Fruit fly (Drosophila melanogaster) whole organism, prepupa: ENCODE data around the gene CG9166.
A peak's percentile ranks its signal among the peaks of the same experiment; 100 is the strongest.

ENCODE experiments used
- Blimp-1 ChIP-seq: fragments of 200-800 bp; sonication (Bioruptor generic); optimal IDR thresholded peaks from 3 replicates; lab custom pipeline; 2017; ENCODE audit warnings: missing biosample characterization, missing genetic modification characterization, mild to moderate bottlenecking, moderate library complexity, missing genetic modification reagents
- CG10631 ChIP-seq: fragments of 200-800 bp; sonication (Bioruptor generic); optimal IDR thresholded peaks from 2 replicates; lab custom pipeline; 2016; ENCODE audit warnings: missing biosample characterization, missing genetic modification characterization
- CG10669 ChIP-seq: fragments of 200-800 bp; sonication (Bioruptor generic); optimal IDR thresholded peaks from 3 replicates; lab custom pipeline; 2018; ENCODE audit warnings: missing biosample characterization, mild to moderate bottlenecking, missing genetic modification characterization, moderate library complexity
- CG11762 ChIP-seq: fragments of 200-800 bp; sonication (Bioruptor generic); optimal IDR thresholded peaks from 3 replicates; lab custom pipeline; 2016; ENCODE audit warnings: missing biosample characterization, missing genetic modification characterization; ENCODE audit not compliant: insufficient read depth
- CG15336 ChIP-seq: fragments of 200-800 bp; sonication (Bioruptor generic); IDR thresholded peaks from 2 replicates; pipeline ENCODE4 v1.3.6; 2022; ENCODE audit warnings: missing biosample characterization, missing genetic modification characterization
- CG1621 ChIP-seq: fragments of 200-800 bp; sonication (Bioruptor generic); optimal IDR thresholded peaks from 3 replicates; lab custom pipeline; 2018; ENCODE audit warnings: missing biosample characterization, mild to moderate bottlenecking, missing genetic modification characterization
- CG31627 ChIP-seq: fragments of 200-800 bp; sonication (Bioruptor generic); optimal IDR thresholded peaks from 3 replicates; lab custom pipeline; 2016; ENCODE audit warnings: missing biosample characterization, missing genetic modification characterization
- CG32006 ChIP-seq: fragments of 200-800 bp; sonication (Bioruptor generic); optimal IDR thresholded peaks from 3 replicates; lab custom pipeline; 2017; ENCODE audit warnings: missing biosample characterization, mild to moderate bottlenecking, missing genetic modification characterization
- CG3919 ChIP-seq: fragments of 200-800 bp; sonication (Bioruptor generic); optimal IDR thresholded peaks from 3 replicates; lab custom pipeline; 2016; ENCODE audit warnings: missing biosample characterization, missing genetic modification characterization
- CG6163 ChIP-seq: fragments of 200-800 bp; sonication (Bioruptor generic); IDR thresholded peaks from 3 replicates; pipeline ENCODE4 v1.3.6; 2022; ENCODE audit warnings: missing biosample characterization, missing genetic modification characterization
- CG6276 ChIP-seq: fragments of 200-800 bp; sonication (Bioruptor generic); optimal IDR thresholded peaks from 2 replicates; lab custom pipeline; 2017; ENCODE audit warnings: missing biosample characterization, mild to moderate bottlenecking, missing genetic modification characterization
- CG6792 ChIP-seq: fragments of 200-800 bp; sonication (Bioruptor generic); optimal IDR thresholded peaks from 3 replicates; lab custom pipeline; 2016; ENCODE audit warnings: missing biosample characterization, missing genetic modification characterization
- CG7368 ChIP-seq: fragments of 200-800 bp; sonication (Bioruptor generic); optimal IDR thresholded peaks from 3 replicates; lab custom pipeline; 2016; ENCODE audit warnings: missing biosample characterization, missing genetic modification characterization
- CG8119 ChIP-seq: fragments of 200-800 bp; sonication (Bioruptor generic); IDR thresholded peaks from 3 replicates; pipeline ENCODE4 v1.3.6; 2022; ENCODE audit warnings: missing biosample characterization, missing genetic modification characterization
- CG8632 ChIP-seq: fragments of 200-800 bp; sonication (Bioruptor generic); optimal IDR thresholded peaks from 3 replicates; lab custom pipeline; 2016; ENCODE audit warnings: missing biosample characterization, missing genetic modification characterization
- CG9139 ChIP-seq: fragments of 200-800 bp; sonication (Bioruptor generic); optimal IDR thresholded peaks from 3 replicates; lab custom pipeline; 2017; ENCODE audit warnings: missing biosample characterization, mild to moderate bottlenecking, missing genetic modification characterization
- Eip75B ChIP-seq: fragments of 200-800 bp; sonication (Bioruptor generic); optimal IDR thresholded peaks from 3 replicates; lab custom pipeline; 2016; ENCODE audit warnings: missing biosample characterization, missing genetic modification characterization
- Eip78C ChIP-seq: fragments of 200-800 bp; sonication (Bioruptor generic); peaks from one replicate; lab custom pipeline; 2016; ENCODE audit warnings: missing biosample characterization, missing genetic modification characterization
- Ets21C ChIP-seq: fragments of 200-800 bp; sonication (Bioruptor generic); optimal IDR thresholded peaks from 3 replicates; lab custom pipeline; 2016; ENCODE audit warnings: missing biosample characterization, missing genetic modification characterization
- Ets96B ChIP-seq: fragments of 200-800 bp; optimal IDR thresholded peaks from 2 replicates; lab custom pipeline; 2019; ENCODE audit warnings: missing biosample characterization, mild to moderate bottlenecking, missing genetic modification characterization, moderate library complexity
- Hr39 ChIP-seq: fragments of 200-800 bp; sonication (Bioruptor generic); optimal IDR thresholded peaks from 2 replicates; lab custom pipeline; 2016; ENCODE audit warnings: missing biosample characterization, missing genetic modification characterization
- Lpt ChIP-seq: fragments of 200-800 bp; sonication (Bioruptor generic); optimal IDR thresholded peaks from 3 replicates; lab custom pipeline; 2016; ENCODE audit warnings: missing biosample characterization, missing genetic modification characterization
- Met ChIP-seq: fragments of 200-800 bp; sonication (Bioruptor generic); optimal IDR thresholded peaks from 3 replicates; lab custom pipeline; 2016; ENCODE audit warnings: missing biosample characterization, missing genetic modification characterization
- OdsH ChIP-seq: fragments of 200-800 bp; sonication (Bioruptor generic); optimal IDR thresholded peaks from 3 replicates; lab custom pipeline; 2016; ENCODE audit warnings: missing biosample characterization, missing genetic modification characterization
- Smox ChIP-seq: fragments of 200-800 bp; sonication (Bioruptor generic); optimal IDR thresholded peaks from 3 replicates; lab custom pipeline; 2016; ENCODE audit warnings: missing biosample characterization, missing genetic modification characterization
- Sox102F ChIP-seq: fragments of 200-800 bp; sonication (Bioruptor generic); optimal IDR thresholded peaks from 2 replicates; lab custom pipeline; 2016; ENCODE audit warnings: missing biosample characterization, mild to moderate bottlenecking, missing genetic modification characterization
- Sox15 ChIP-seq: fragments of 200-800 bp; sonication (Bioruptor generic); optimal IDR thresholded peaks from 3 replicates; lab custom pipeline; 2016; ENCODE audit warnings: missing biosample characterization, missing genetic modification characterization
- achi ChIP-seq: fragments of 200-800 bp; sonication (Bioruptor generic); optimal IDR thresholded peaks from 3 replicates; lab custom pipeline; 2016; ENCODE audit warnings: missing biosample characterization, missing genetic modification characterization
- cyc ChIP-seq: fragments of 200-800 bp; sonication (Bioruptor generic); optimal IDR thresholded peaks from 3 replicates; lab custom pipeline; 2016; ENCODE audit warnings: missing biosample characterization, missing genetic modification characterization
- dac ChIP-seq: fragments of 200-800 bp; sonication (Bioruptor generic); optimal IDR thresholded peaks from 2 replicates; lab custom pipeline; 2017; ENCODE audit warnings: missing biosample characterization, mild to moderate bottlenecking, missing genetic modification characterization
- esn ChIP-seq: fragments of 200-800 bp; sonication (Bioruptor generic); optimal IDR thresholded peaks from 2 replicates; lab custom pipeline; 2016; ENCODE audit warnings: missing biosample characterization, mild to moderate bottlenecking, missing genetic modification characterization, moderate library complexity
- fd59A ChIP-seq: fragments of 200-800 bp; sonication (Bioruptor generic); optimal IDR thresholded peaks from 2 replicates; lab custom pipeline; 2017; ENCODE audit warnings: missing biosample characterization, mild to moderate bottlenecking, missing genetic modification characterization, missing genetic modification reagents
- fd85E ChIP-seq: fragments of 200-800 bp; sonication (Bioruptor generic); optimal IDR thresholded peaks from 3 replicates; lab custom pipeline; 2016; ENCODE audit warnings: missing biosample characterization, missing genetic modification characterization
- fkh ChIP-seq: fragments of 200-800 bp; sonication (Bioruptor generic); optimal IDR thresholded peaks from 3 replicates; lab custom pipeline; 2017; ENCODE audit warnings: missing biosample characterization, mild to moderate bottlenecking, missing genetic modification characterization, moderate library complexity
- lz ChIP-seq: fragments of 200-800 bp; sonication (Bioruptor generic); optimal IDR thresholded peaks from 3 replicates; lab custom pipeline; 2016; ENCODE audit warnings: missing biosample characterization, missing genetic modification characterization
- pdm3 ChIP-seq: fragments of 200-800 bp; sonication (Bioruptor generic); optimal IDR thresholded peaks from 3 replicates; lab custom pipeline; 2016; ENCODE audit warnings: missing biosample characterization, missing genetic modification characterization
- spab ChIP-seq: fragments of 200-800 bp; sonication (Bioruptor generic); optimal IDR thresholded peaks from 2 replicates; lab custom pipeline; 2017; ENCODE audit warnings: missing biosample characterization, mild to moderate bottlenecking, missing genetic modification characterization, missing genetic modification reagents
- ss ChIP-seq, 2 experiments: fragments of 200-800 bp; sonication (Bioruptor generic); optimal IDR thresholded peaks; 2 replicates in 1 of 2; 3 replicates in 1 of 2; lab custom pipeline; 2017 to 2018; ENCODE audit warnings: mild to moderate bottlenecking in 2 of 2, missing biosample characterization in 2 of 2, missing genetic modification characterization in 2 of 2, moderate library complexity in 1 of 2
- svp ChIP-seq: fragments of 200-800 bp; sonication (Bioruptor generic); peaks from one replicate; lab custom pipeline; 2016; ENCODE audit warnings: missing biosample characterization, missing genetic modification characterization
- topi ChIP-seq: fragments of 200-800 bp; sonication (Bioruptor generic); optimal IDR thresholded peaks from 3 replicates; lab custom pipeline; 2016; ENCODE audit warnings: missing biosample characterization, missing genetic modification characterization
- vri ChIP-seq: fragments of 200-800 bp; sonication (Bioruptor generic); optimal IDR thresholded peaks from 3 replicates; lab custom pipeline; 2016; ENCODE audit warnings: missing biosample characterization, mild to moderate bottlenecking, missing genetic modification characterization

Gene CG9166

dm6 chr3L:1368201-1368617 lies 17.3 kb downstream of the CG9166 start (continued):
- TF ChIP-seq CG10631 (GFP tag; lab: Kevin White, UChicago) = peak; percentile 53
- no peak for TF ChIP-seq CG6276 (GFP tag; lab: Kevin White, UChicago)
- TF ChIP-seq CG9139 (GFP tag; lab: Kevin White, UChicago) = peak; percentile 2
- peak; percentile 89 for TF ChIP-seq CG31627 (GFP tag; lab: Kevin White, UChicago)
- peak; percentile 94 for TF ChIP-seq Eip78C
- TF ChIP-seq CG15336 (GFP tag; lab: Robert Waterston, UW) = peak; percentile 47
- peak; percentile 89 for TF ChIP-seq Hr39 (GFP tag; lab: Kevin White, UChicago)
- peak; percentile 21 for TF ChIP-seq spab (GFP tag; lab: Kevin White, UChicago)
- peak; percentile 67 for TF ChIP-seq Eip75B (GFP tag; lab: Kevin White, UChicago)
- peak; percentile 61 for TF ChIP-seq fkh (GFP tag; lab: Kevin White, UChicago)
- TF ChIP-seq CG6163 = peak; percentile 88
- TF ChIP-seq pdm3 (GFP tag; lab: Kevin White, UChicago) = peak; percentile 64
- TF ChIP-seq Sox102F = peak; percentile 38
- peak; percentile 83 for TF ChIP-seq esn (GFP tag; lab: Kevin White, UChicago)
- peak; percentile 76 for TF ChIP-seq Ets21C (GFP tag; lab: Kevin White, UChicago)
- TF ChIP-seq Ets96B = peak; percentile 29
- peak; percentile 35 for TF ChIP-seq CG32006 (GFP tag; lab: Kevin White, UChicago)
- TF ChIP-seq Met (GFP tag; lab: Kevin White, UChicago) = peak; percentile 83
- peak; percentile 32 for TF ChIP-seq CG10669
- peak; percentile 73 for TF ChIP-seq OdsH
- no peak for TF ChIP-seq dac (GFP tag; lab: Kevin White, UChicago)
- peak; percentile 71 for TF ChIP-seq Sox15 (GFP tag; lab: Kevin White, UChicago)
- peak; percentile 95 for TF ChIP-seq svp (GFP tag; lab: Kevin White, UChicago)
- TF ChIP-seq CG1621 (tag; lab: Kevin White, UChicago) = peak; percentile 1
- peak; percentile 74 for TF ChIP-seq CG8632 (GFP tag; lab: Kevin White, UChicago)
- peak; percentile 61 for TF ChIP-seq CG7368 (GFP tag; lab: Kevin White, UChicago)
- peak; percentile 64 for TF ChIP-seq achi (GFP tag; lab: Kevin White, UChicago)
- TF ChIP-seq Smox (GFP tag; lab: Kevin White, UChicago) = peak; percentile 71
- TF ChIP-seq CG11762 (GFP tag; lab: Kevin White, UChicago) = peak; percentile 34
- no peak for TF ChIP-seq Lpt (GFP tag; lab: Kevin White, UChicago)
- TF ChIP-seq fd85E (GFP tag; lab: Kevin White, UChicago) = no peak
- peak; percentile 33; the same call in 2 of the 3 replicates for TF ChIP-seq CG8119
- peak; percentile 86 for TF ChIP-seq cyc (GFP tag; lab: Kevin White, UChicago)
- TF ChIP-seq fd59A (GFP tag; lab: Kevin White, UChicago) = peak; percentile 15
- TF ChIP-seq topi (GFP tag; lab: Kevin White, UChicago) = peak; percentile 83
- TF ChIP-seq CG6792 (GFP tag; lab: Kevin White, UChicago) = peak; percentile 74
- peak; percentile 33 for TF ChIP-seq Blimp-1 (GFP tag; lab: Kevin White, UChicago)

- TF ChIP-seq Smox (GFP tag; lab: Kevin White, UChicago) (no peak), ss (GFP tag; optimal IDR thresholded peaks at IDR 0.05; lab: Kevin White, UChicago) (peak; percentile 36 to 59), dac (GFP tag; lab: Kevin White, UChicago) (no peak), CG3919 (no peak), Eip78C (peak; percentile 40), spab (GFP tag; lab: Kevin White, UChicago) (no peak), CG10669 (no peak), vri (no peak), lz (GFP tag; lab: Kevin White, UChicago) (no peak), CG15336 (GFP tag; lab: Robert Waterston, UW) (no peak), esn (GFP tag; lab: Kevin White, UChicago) (no peak), svp (GFP tag; lab: Kevin White, UChicago) (no peak), topi (GFP tag; lab: Kevin White, UChicago) (no peak)
Measured at dm6 chr3L:1370099-1370678, 19.3 kb downstream of the CG9166 start, which contains the start of gene ru. Gene ru (plus strand): TSS chr3L:1370628.
